Comparison of ENCODE assay signal across 1 fruit fly cellular context in the genomic region with DNA sequence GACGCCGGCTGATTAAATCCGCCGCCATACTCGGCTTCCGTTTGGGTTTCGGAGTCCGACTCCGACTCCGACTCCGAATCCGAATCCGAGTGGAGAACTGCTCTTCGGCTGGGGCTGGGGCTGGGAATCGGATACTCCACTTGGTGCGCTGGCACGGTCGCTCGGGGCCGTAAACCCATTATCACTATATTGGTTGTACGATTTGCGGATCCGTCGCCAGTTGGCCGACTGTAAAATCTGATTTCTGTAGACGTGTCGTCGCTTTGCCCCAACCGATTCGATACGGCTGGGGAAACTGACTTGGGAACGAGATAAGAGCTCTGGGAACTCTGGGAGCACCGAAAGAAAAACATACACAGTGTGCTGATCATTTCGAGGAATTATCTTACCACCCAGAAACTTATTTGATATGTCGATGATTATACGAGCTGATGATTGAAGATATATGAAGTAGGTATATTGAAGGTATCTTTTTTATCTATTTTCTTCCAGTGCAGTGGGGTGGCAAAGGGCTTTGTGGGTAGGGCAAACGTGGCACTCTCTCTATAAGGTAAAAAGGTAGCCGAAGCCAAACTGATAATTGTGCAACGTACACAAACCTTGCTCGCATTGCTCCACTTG.
TF ChIP-seq lines count a peak whose summit lies in the region.

No protein-coding gene starts in this region.

TF ChIP-seq in whole organism, embryonic, 481 proteins besides CTCF, POLR2A, EP300 and RAD21 (continued from another document and continues in another):
- no peak for TF ChIP-seq ab (GFP tag; optimal IDR thresholded peaks at IDR 0.05; lab: Kevin White, UChicago)
- peak; percentile 16 for TF ChIP-seq D19A (tag; optimal IDR thresholded peaks at IDR 0.05; lab: Kevin White, UChicago)
- TF ChIP-seq Ssrp (tag; optimal IDR thresholded peaks at IDR 0.05; lab: Kevin White, UChicago) = peak; percentile 37
- TF ChIP-seq jumu (GFP tag; optimal IDR thresholded peaks at IDR 0.05; lab: Kevin White, UChicago) = no peak
- peak; percentile 30 for TF ChIP-seq bab2 (GFP tag; optimal IDR thresholded peaks at IDR 0.05; lab: Kevin White, UChicago)
- peak; percentile 72 for TF ChIP-seq Xbp1 (GFP tag; optimal IDR thresholded peaks at IDR 0.05; lab: Kevin White, UChicago)
- peak; percentile 70 for TF ChIP-seq CG17328 (GFP tag; IDR thresholded peaks at IDR 0.05; lab: Robert Waterston, UW)
- no peak for TF ChIP-seq CG15696 (tag; optimal IDR thresholded peaks at IDR 0.05; lab: Kevin White, UChicago)
- no peak for TF ChIP-seq trem (tag; optimal IDR thresholded peaks at IDR 0.05; lab: Kevin White, UChicago)
- TF ChIP-seq CG10979 (tag; optimal IDR thresholded peaks at IDR 0.05; lab: Kevin White, UChicago) = peak; percentile 58
- no peak for TF ChIP-seq CG4617 (GFP tag; optimal IDR thresholded peaks at IDR 0.05; lab: Kevin White, UChicago; ENCODE audit: borderline replicate concordance)
- peak; percentile 35 for TF ChIP-seq CG7786 (GFP tag; optimal IDR thresholded peaks at IDR 0.05; lab: Kevin White, UChicago)
- no peak for TF ChIP-seq CG9215 (GFP tag; IDR thresholded peaks at IDR 0.05; lab: Robert Waterston, UW)
- peak; percentile 46 for TF ChIP-seq Ets65A (GFP tag; lab: Kevin White, UChicago)
- TF ChIP-seq CG7839 (tag; optimal IDR thresholded peaks at IDR 0.05; lab: Kevin White, UChicago) = peak; percentile 66
- no peak for TF ChIP-seq nom (GFP tag; optimal IDR thresholded peaks at IDR 0.05; lab: Kevin White, UChicago)
- no peak for TF ChIP-seq C15 (GFP tag; IDR thresholded peaks at IDR 0.05; lab: Robert Waterston, UW)
- TF ChIP-seq CG9437 (GFP tag; optimal IDR thresholded peaks at IDR 0.05; lab: Kevin White, UChicago) = peak; percentile 9
- peak; percentile 60 for TF ChIP-seq fd96Cb (tag; optimal IDR thresholded peaks at IDR 0.05; lab: Kevin White, UChicago)
- peak; percentile 59; the same call in 1 of the 2 replicates for TF ChIP-seq ap (GFP tag; IDR thresholded peaks at IDR 0.05; lab: Robert Waterston, UW)
- TF ChIP-seq Hr51 (GFP tag; optimal IDR thresholded peaks at IDR 0.05; lab: Kevin White, UChicago) = peak in 1 of 2 experiments; percentile 55
- TF ChIP-seq CG13123 (GFP tag; optimal IDR thresholded peaks at IDR 0.05; lab: Kevin White, UChicago) = no peak
- no peak for TF ChIP-seq TFAM (GFP tag; optimal IDR thresholded peaks at IDR 0.05; lab: Kevin White, UChicago)
- no peak for TF ChIP-seq Abd-B (GFP tag; optimal IDR thresholded peaks at IDR 0.05; lab: Kevin White, UChicago)
- peak; percentile 76 for TF ChIP-seq gem (tag; optimal IDR thresholded peaks at IDR 0.05; lab: Kevin White, UChicago)
- TF ChIP-seq tna (GFP tag; IDR thresholded peaks at IDR 0.05; lab: Robert Waterston, UW; ENCODE audit: partially characterized antibody) = no peak
- TF ChIP-seq tup (GFP tag; optimal IDR thresholded peaks at IDR 0.05; lab: Kevin White, UChicago) = peak; percentile 24
- TF ChIP-seq B-H2 (GFP tag; optimal IDR thresholded peaks at IDR 0.05; lab: Kevin White, UChicago) = no peak
- TF ChIP-seq CG4282 (GFP tag; optimal IDR thresholded peaks at IDR 0.05; lab: Kevin White, UChicago) = no peak
- TF ChIP-seq vvl (GFP tag; IDR thresholded peaks at IDR 0.05; lab: Robert Waterston, UW) = peak; percentile 77
- no peak for TF ChIP-seq Dad (GFP tag; optimal IDR thresholded peaks at IDR 0.05; lab: Kevin White, UChicago)
- no peak for TF ChIP-seq gt (GFP tag; IDR thresholded peaks at IDR 0.05; lab: Robert Waterston, UW)
- no peak for TF ChIP-seq insv (GFP tag; optimal IDR thresholded peaks at IDR 0.05; lab: Kevin White, UChicago)
- no peak for TF ChIP-seq trh (GFP tag; optimal IDR thresholded peaks at IDR 0.05; lab: Kevin White, UChicago)
- TF ChIP-seq bowl (GFP tag; IDR thresholded peaks at IDR 0.05; lab: Robert Waterston, UW) = no peak
- TF ChIP-seq fu2 (GFP tag; optimal IDR thresholded peaks at IDR 0.05; lab: Kevin White, UChicago) = peak; percentile 16
- no peak for TF ChIP-seq yki (optimal IDR thresholded peaks at IDR 0.05; lab: Kevin White, UChicago)
- no peak for TF ChIP-seq Dbx (GFP tag; IDR thresholded peaks at IDR 0.05; lab: Robert Waterston, UW)
- TF ChIP-seq CG8281 (tag; optimal IDR thresholded peaks at IDR 0.05; lab: Kevin White, UChicago) = no peak
- TF ChIP-seq Sox102F (GFP tag; optimal IDR thresholded peaks at IDR 0.05; lab: Kevin White, UChicago) = peak; percentile 82
- TF ChIP-seq ase (GFP tag; IDR thresholded peaks at IDR 0.05; lab: Robert Waterston, UW) = no peak
- TF ChIP-seq CG4730 (GFP tag; IDR thresholded peaks at IDR 0.05; lab: Robert Waterston, UW) = peak; percentile 53; the same call in 1 of the 2 replicates
- no peak; the same call in 1 of the 2 replicates for TF ChIP-seq GATAe (GFP tag; conservative IDR thresholded peaks at IDR 0.05; lab: Robert Waterston, UW)
- no peak for TF ChIP-seq toy (GFP tag; IDR thresholded peaks at IDR 0.05; lab: Robert Waterston, UW)
- TF ChIP-seq exex (tag; optimal IDR thresholded peaks at IDR 0.05; lab: Kevin White, UChicago) = peak; percentile 43
- peak; percentile 46 for TF ChIP-seq odd (GFP tag; optimal IDR thresholded peaks at IDR 0.05; lab: Kevin White, UChicago)
- peak; percentile 8 for TF ChIP-seq Side (GFP tag; optimal IDR thresholded peaks at IDR 0.05; lab: Kevin White, UChicago)
- TF ChIP-seq run (tag; optimal IDR thresholded peaks at IDR 0.05; lab: Kevin White, UChicago) = no peak
- TF ChIP-seq CG14710 (tag; optimal IDR thresholded peaks at IDR 0.05; lab: Kevin White, UChicago) = peak; percentile 10
- peak; percentile 55 for TF ChIP-seq Six4 (GFP tag; optimal IDR thresholded peaks at IDR 0.05; lab: Kevin White, UChicago)
- TF ChIP-seq tll (GFP tag; optimal IDR thresholded peaks at IDR 0.05; lab: Kevin White, UChicago) = no peak
- peak; percentile 41; the same call in 1 of the 2 replicates for TF ChIP-seq CG14014 (GFP tag; IDR thresholded peaks at IDR 0.05; lab: Robert Waterston, UW)
- TF ChIP-seq grn (GFP tag; optimal IDR thresholded peaks at IDR 0.05; lab: Kevin White, UChicago) = peak; percentile 9
- TF ChIP-seq Dip2 (GFP tag; IDR thresholded peaks at IDR 0.05; lab: Robert Waterston, UW) = no peak
- TF ChIP-seq CG2875 (GFP tag; optimal IDR thresholded peaks at IDR 0.05; lab: Kevin White, UChicago) = peak; percentile 25
- no peak for TF ChIP-seq gro (GFP tag; optimal IDR thresholded peaks at IDR 0.05; lab: Kevin White, UChicago)
- TF ChIP-seq bbx (GFP tag; IDR thresholded peaks at IDR 0.05; lab: Robert Waterston, UW; ENCODE audit: partially characterized antibody) = no peak
- TF ChIP-seq disco-r (GFP tag; optimal IDR thresholded peaks at IDR 0.05; lab: Kevin White, UChicago) = peak; percentile 57
- no peak for TF ChIP-seq CG11456 (GFP tag; IDR thresholded peaks at IDR 0.05; lab: Robert Waterston, UW)
- no peak for TF ChIP-seq CG3726 (GFP tag; IDR thresholded peaks at IDR 0.05; lab: Robert Waterston, UW)
- no peak for TF ChIP-seq Sin3A (optimal IDR thresholded peaks at IDR 0.05; lab: Kevin White, UChicago)
- peak; percentile 51; the same call in 1 of the 2 replicates for TF ChIP-seq CG3847 (GFP tag; IDR thresholded peaks at IDR 0.05; lab: Robert Waterston, UW)
- no peak for TF ChIP-seq CG17912 (GFP tag; optimal IDR thresholded peaks at IDR 0.05; lab: Kevin White, UChicago)
- peak; percentile 53 for TF ChIP-seq CHES-1-like (GFP tag; optimal IDR thresholded peaks at IDR 0.05; lab: Kevin White, UChicago)
- TF ChIP-seq Myb (GFP tag; optimal IDR thresholded peaks at IDR 0.05; lab: Kevin White, UChicago) = peak; percentile 11
- peak; percentile 72 for TF ChIP-seq CG17385 (GFP tag; optimal IDR thresholded peaks at IDR 0.05; lab: Kevin White, UChicago)
- TF ChIP-seq Tbp (GFP tag; optimal IDR thresholded peaks at IDR 0.05; lab: Kevin White, UChicago) = no peak
- peak; percentile 45 for TF ChIP-seq grau (tag; optimal IDR thresholded peaks at IDR 0.05; lab: Kevin White, UChicago)
- TF ChIP-seq CG15011 (GFP tag; optimal IDR thresholded peaks at IDR 0.05; lab: Kevin White, UChicago) = no peak
- TF ChIP-seq Nf-YC (tag; optimal IDR thresholded peaks at IDR 0.05; lab: Kevin White, UChicago) = no peak
- TF ChIP-seq CG8924 (tag; optimal IDR thresholded peaks at IDR 0.05; lab: Kevin White, UChicago) = peak; percentile 73
- peak; percentile 76 for TF ChIP-seq sisA (GFP tag; IDR thresholded peaks at IDR 0.05; lab: Robert Waterston, UW)
- peak; percentile 52 for TF ChIP-seq lilli (GFP tag; optimal IDR thresholded peaks at IDR 0.05; lab: Kevin White, UChicago)
- no peak for TF ChIP-seq CG10431 (GFP tag; optimal IDR thresholded peaks at IDR 0.05; lab: Kevin White, UChicago)
- TF ChIP-seq CG3281 (GFP tag; optimal IDR thresholded peaks at IDR 0.05; lab: Kevin White, UChicago) = no peak
- TF ChIP-seq chinmo (GFP tag; IDR thresholded peaks at IDR 0.05; lab: Robert Waterston, UW; ENCODE audit: partially characterized antibody) = 0 out of 4 replicates have a peak, but pooled peaks have one; percentile 53
- TF ChIP-seq zen2 (GFP tag; IDR thresholded peaks at IDR 0.05; lab: Robert Waterston, UW; ENCODE audit: partially characterized antibody) = no peak
- peak; percentile 4 for TF ChIP-seq CG33557 (GFP tag; optimal IDR thresholded peaks at IDR 0.05; lab: Kevin White, UChicago)
- TF ChIP-seq CG7357 (GFP tag; IDR thresholded peaks at IDR 0.05; lab: Robert Waterston, UW) = no peak
- TF ChIP-seq prd (optimal IDR thresholded peaks at IDR 0.05; lab: Kevin White, UChicago) = no peak
- peak; percentile 60; the same call in 2 of the 3 replicates for TF ChIP-seq prd (GFP tag; IDR thresholded peaks at IDR 0.05; lab: Robert Waterston, UW)
- TF ChIP-seq NC2α (GFP tag; optimal IDR thresholded peaks at IDR 0.05; lab: Kevin White, UChicago) = no peak
- no peak for TF ChIP-seq emc (GFP tag; optimal IDR thresholded peaks at IDR 0.05; lab: Kevin White, UChicago)
- TF ChIP-seq bsh (GFP tag; optimal IDR thresholded peaks at IDR 0.05; lab: Kevin White, UChicago) = peak in 1 of 2 experiments; percentile 59
- TF ChIP-seq CG10654 (GFP tag; optimal IDR thresholded peaks at IDR 0.05; lab: Kevin White, UChicago) = no peak
- TF ChIP-seq CG1529 (GFP tag; optimal IDR thresholded peaks at IDR 0.05; lab: Kevin White, UChicago) = peak; percentile 53
- no peak for TF ChIP-seq stwl (tag; optimal IDR thresholded peaks at IDR 0.05; lab: Kevin White, UChicago)
- no peak for TF ChIP-seq NFAT (GFP tag; IDR thresholded peaks at IDR 0.05; lab: Robert Waterston, UW)
- TF ChIP-seq lmd (GFP tag; IDR thresholded peaks at IDR 0.05; lab: Robert Waterston, UW) = peak; percentile 44
- no peak for TF ChIP-seq CG1647 (GFP tag; optimal IDR thresholded peaks at IDR 0.05; lab: Kevin White, UChicago)
- TF ChIP-seq cas (GFP tag; IDR thresholded peaks at IDR 0.05; lab: Robert Waterston, UW) = no peak
- no peak for TF ChIP-seq da (GFP tag; optimal IDR thresholded peaks at IDR 0.05; lab: Kevin White, UChicago)
- peak in 1 of 2 experiments; percentile 45 for TF ChIP-seq Eip74EF (GFP tag; optimal IDR thresholded peaks at IDR 0.05; lab: Kevin White, UChicago)
- no peak for TF ChIP-seq CG10274 (GFP tag; optimal IDR thresholded peaks at IDR 0.05; lab: Kevin White, UChicago)
- TF ChIP-seq CG34224 (GFP tag; IDR thresholded peaks at IDR 0.05; lab: Robert Waterston, UW; ENCODE audit: partially characterized antibody) = no peak
- TF ChIP-seq ATbp (GFP tag; optimal IDR thresholded peaks at IDR 0.05; lab: Kevin White, UChicago) = peak; percentile 69
- peak; percentile 39 for TF ChIP-seq danr (GFP tag; IDR thresholded peaks at IDR 0.05; lab: Robert Waterston, UW)
- TF ChIP-seq jigr1 (GFP tag; IDR thresholded peaks at IDR 0.05; lab: Robert Waterston, UW) = no peak
- TF ChIP-seq H2.0 (GFP tag; IDR thresholded peaks at IDR 0.05; lab: Robert Waterston, UW) = peak; percentile 41; the same call in 1 of the 2 replicates
- TF ChIP-seq tgo (GFP tag; IDR thresholded peaks at IDR 0.05; lab: Robert Waterston, UW) = peak; percentile 62
- TF ChIP-seq unpg (GFP tag; optimal IDR thresholded peaks at IDR 0.05; lab: Kevin White, UChicago) = peak; percentile 55
- no peak for TF ChIP-seq hbn (GFP tag; IDR thresholded peaks at IDR 0.05; lab: Robert Waterston, UW; ENCODE audit: partially characterized antibody)
- TF ChIP-seq CG17802 (tag; optimal IDR thresholded peaks at IDR 0.05; lab: Kevin White, UChicago) = no peak
- TF ChIP-seq crol (GFP tag; IDR thresholded peaks at IDR 0.05; lab: Robert Waterston, UW) = no peak
- TF ChIP-seq slbo (GFP tag; IDR thresholded peaks at IDR 0.05; lab: Robert Waterston, UW) = peak; percentile 70
- no peak for TF ChIP-seq fd64A (GFP tag; optimal IDR thresholded peaks at IDR 0.05; lab: Kevin White, UChicago)
- TF ChIP-seq CG9609 (GFP tag; optimal IDR thresholded peaks at IDR 0.05; lab: Kevin White, UChicago) = peak; percentile 42
- TF ChIP-seq salm (tag; optimal IDR thresholded peaks at IDR 0.05; lab: Kevin White, UChicago) = peak; percentile 33
- no peak for TF ChIP-seq BEAF-32 (GFP tag; optimal IDR thresholded peaks at IDR 0.05; lab: Kevin White, UChicago)
- peak; percentile 29 for TF ChIP-seq CG9727 (GFP tag; optimal IDR thresholded peaks at IDR 0.05; lab: Kevin White, UChicago)
- TF ChIP-seq CG8765 (GFP tag; IDR thresholded peaks at IDR 0.05; lab: Robert Waterston, UW) = no peak
- TF ChIP-seq Mes4 (GFP tag; optimal IDR thresholded peaks at IDR 0.05; lab: Kevin White, UChicago) = peak; percentile 21
- peak; percentile 71 for TF ChIP-seq dysf (GFP tag; IDR thresholded peaks at IDR 0.05; lab: Robert Waterston, UW)
- peak; percentile 31 for TF ChIP-seq Chrac-16 (GFP tag; optimal IDR thresholded peaks at IDR 0.05; lab: Kevin White, UChicago)
- TF ChIP-seq lbe (GFP tag; optimal IDR thresholded peaks at IDR 0.05; lab: Kevin White, UChicago) = no peak
- no peak for TF ChIP-seq Hr39 (optimal IDR thresholded peaks at IDR 0.05; lab: Kevin White, UChicago)
- peak; percentile 47 for TF ChIP-seq CG10209 (GFP tag; optimal IDR thresholded peaks at IDR 0.05; lab: Kevin White, UChicago)
- no peak for TF ChIP-seq CG16813 (GFP tag; IDR thresholded peaks at IDR 0.05; lab: Robert Waterston, UW; ENCODE audit: partially characterized antibody)
- peak; percentile 64; the same call in 1 of the 2 replicates for TF ChIP-seq Xrp1 (GFP tag; IDR thresholded peaks at IDR 0.05; lab: Robert Waterston, UW)
- 0 out of 2 replicates have a peak, but pooled peaks have one; percentile 11 for TF ChIP-seq dimm (GFP tag; IDR thresholded peaks at IDR 0.05; lab: Robert Waterston, UW)
- TF ChIP-seq CG9876 (GFP tag; optimal IDR thresholded peaks at IDR 0.05; lab: Kevin White, UChicago) = no peak
- peak; percentile 31; the same call in 1 of the 3 replicates for TF ChIP-seq CG17361 (GFP tag; IDR thresholded peaks at IDR 0.05; lab: Robert Waterston, UW)
- no peak for TF ChIP-seq Bteb2 (GFP tag; optimal IDR thresholded peaks at IDR 0.05; lab: Kevin White, UChicago)
- no peak for TF ChIP-seq CG11696 (GFP tag; IDR thresholded peaks at IDR 0.05; lab: Robert Waterston, UW)
- peak; percentile 32 for TF ChIP-seq nmo (GFP tag; optimal IDR thresholded peaks at IDR 0.05; lab: Kevin White, UChicago)
